Worm (Caenorhabditis elegans) whole organism, mixed stage, embryonic: ENCODE measurements around the gene F56C3.4.

Experiments
- M03D4.4 ChIP-seq: sonication (generic microtip); optimal IDR thresholded peaks from 2 replicates; lab custom pipeline; 2017; ENCODE audit warnings: mild to moderate bottlenecking, missing genetic modification characterization, missing compliant biosample characterization
- bed-3 ChIP-seq: fragments of 200-800 bp; sonication (Bioruptor generic); optimal IDR thresholded peaks from 3 replicates; lab custom pipeline; 2018; ENCODE audit warnings: mild to moderate bottlenecking, missing genetic modification characterization, moderate library complexity, missing compliant biosample characterization
- blmp-1 ChIP-seq: fragments of 150-350 bp; optimal IDR thresholded peaks from 2 replicates; lab custom pipeline; 2014; ENCODE audit warnings: missing biosample characterization, missing genetic modification characterization
- ceh-39 ChIP-seq: fragments of 150-350 bp; optimal IDR thresholded peaks from 2 replicates; lab custom pipeline; 2014; ENCODE audit warnings: missing biosample characterization, missing genetic modification characterization
- ceh-43 ChIP-seq: fragments of 200-800 bp; sonication (Bioruptor generic); optimal IDR thresholded peaks from 2 replicates; lab custom pipeline; 2018; ENCODE audit warnings: mild to moderate bottlenecking, missing genetic modification characterization, moderate library complexity, missing compliant biosample characterization
- ceh-83 ChIP-seq: fragments of 200-800 bp; sonication (Bioruptor generic); optimal IDR thresholded peaks from 2 replicates; lab custom pipeline; 2018; ENCODE audit warnings: mild to moderate bottlenecking, missing genetic modification characterization, missing compliant biosample characterization
- ces-1 ChIP-seq: fragments of 150-350 bp; optimal IDR thresholded peaks from 2 replicates; lab custom pipeline; 2014; ENCODE audit warnings: missing biosample characterization, missing genetic modification reagents, missing genetic modification characterization
- cnd-1 ChIP-seq: fragments of 200-800 bp; sonication (Bioruptor generic); optimal IDR thresholded peaks from 2 replicates; lab custom pipeline; 2018; ENCODE audit warnings: mild to moderate bottlenecking, missing genetic modification characterization, missing compliant biosample characterization
- drap-1 ChIP-seq: fragments of 200-800 bp; sonication (Bioruptor generic); optimal IDR thresholded peaks from 3 replicates; lab custom pipeline; 2018; ENCODE audit warnings: mild to moderate bottlenecking, missing genetic modification characterization, missing compliant biosample characterization
- elt-1 ChIP-seq: sonication (generic microtip); optimal IDR thresholded peaks from 2 replicates; lab custom pipeline; 2017; ENCODE audit warnings: missing genetic modification characterization, mild to moderate bottlenecking, missing compliant biosample characterization, antibody characterized with exemption, moderate library complexity, borderline replicate concordance; ENCODE audit not compliant: insufficient read depth
- elt-3 ChIP-seq: fragments of 150-350 bp; optimal IDR thresholded peaks from 2 replicates; lab custom pipeline; 2014; ENCODE audit warnings: missing biosample characterization, missing genetic modification characterization
- flh-1 ChIP-seq: fragments of 200-800 bp; sonication (Bioruptor generic); optimal IDR thresholded peaks from 2 replicates; lab custom pipeline; 2018; ENCODE audit warnings: mild to moderate bottlenecking, missing genetic modification characterization, moderate library complexity, missing compliant biosample characterization
- ham-2 ChIP-seq: fragments of 200-800 bp; sonication (Bioruptor generic); optimal IDR thresholded peaks from 2 replicates; lab custom pipeline; 2018; ENCODE audit warnings: mild to moderate bottlenecking, missing genetic modification characterization, missing compliant biosample characterization
- hlh-1 ChIP-seq: fragments of 150-350 bp; optimal IDR thresholded peaks from 2 replicates; lab custom pipeline; 2014; ENCODE audit warnings: missing biosample characterization, missing genetic modification reagents, missing genetic modification characterization
- lin-13 ChIP-seq: fragments of 150-350 bp; optimal IDR thresholded peaks from 2 replicates; lab custom pipeline; 2014; ENCODE audit warnings: missing biosample characterization, missing genetic modification characterization
- lin-32 ChIP-seq: fragments of 200-800 bp; sonication (Bioruptor generic); optimal IDR thresholded peaks from 2 replicates; lab custom pipeline; 2018; ENCODE audit warnings: mild to moderate bottlenecking, missing genetic modification characterization, missing compliant biosample characterization
- lsy-2 ChIP-seq: fragments of 150-350 bp; optimal IDR thresholded peaks from 2 replicates; lab custom pipeline; 2014; ENCODE audit warnings: missing biosample characterization, missing genetic modification characterization
- mab-5 ChIP-seq: fragments of 150-350 bp; optimal IDR thresholded peaks from 2 replicates; lab custom pipeline; 2014; ENCODE audit warnings: missing biosample characterization, missing genetic modification characterization
- mep-1 ChIP-seq: fragments of 150-350 bp; optimal IDR thresholded peaks from 2 replicates; lab custom pipeline; 2017; ENCODE audit warnings: missing biosample characterization, missing genetic modification reagents, missing genetic modification characterization, inconsistent platforms
- mls-2 ChIP-seq: sonication (generic microtip); optimal IDR thresholded peaks from 2 replicates; lab custom pipeline; 2016; ENCODE audit warnings: mild to moderate bottlenecking, missing genetic modification characterization, moderate library complexity, missing compliant biosample characterization
- nhr-12 ChIP-seq: fragments of 150-350 bp; optimal IDR thresholded peaks from 2 replicates; lab custom pipeline; 2014; ENCODE audit warnings: missing biosample characterization, missing genetic modification characterization
- nhr-2 ChIP-seq: fragments of 150-350 bp; optimal IDR thresholded peaks from 2 replicates; lab custom pipeline; 2014; ENCODE audit warnings: missing biosample characterization, missing genetic modification characterization
- nhr-237 ChIP-seq: fragments of 150-350 bp; optimal IDR thresholded peaks from 2 replicates; lab custom pipeline; 2014; ENCODE audit warnings: missing biosample characterization, missing genetic modification characterization
- nhr-28 ChIP-seq: fragments of 150-350 bp; optimal IDR thresholded peaks from 2 replicates; lab custom pipeline; 2014; ENCODE audit warnings: missing biosample characterization, missing genetic modification characterization
- nhr-76 ChIP-seq: sonication (generic microtip); optimal IDR thresholded peaks from 2 replicates; lab custom pipeline; 2017; ENCODE audit warnings: missing biosample characterization, missing genetic modification characterization
- pha-4 ChIP-seq: fragments of 150-350 bp; optimal IDR thresholded peaks from 2 replicates; lab custom pipeline; 2018; ENCODE audit warnings: missing biosample characterization, missing genetic modification reagents, missing genetic modification characterization
- sem-2 ChIP-seq: fragments of 200-800 bp; sonication (Bioruptor generic); optimal IDR thresholded peaks from 2 replicates; lab custom pipeline; 2018; ENCODE audit warnings: mild to moderate bottlenecking, missing genetic modification characterization, missing compliant biosample characterization
- snpc-4 ChIP-seq: fragments of 150-350 bp; optimal IDR thresholded peaks from 2 replicates; lab custom pipeline; 2014; ENCODE audit warnings: missing biosample characterization, missing genetic modification characterization
- sptf-1 ChIP-seq: sonication (generic microtip); optimal IDR thresholded peaks from 2 replicates; lab custom pipeline; 2017; ENCODE audit warnings: mild to moderate bottlenecking, missing genetic modification characterization, moderate library complexity, missing compliant biosample characterization
- tbx-8 ChIP-seq: fragments of 200-800 bp; sonication (Bioruptor generic); optimal IDR thresholded peaks from 2 replicates; lab custom pipeline; 2018; ENCODE audit warnings: mild to moderate bottlenecking, missing genetic modification characterization, moderate library complexity, missing compliant biosample characterization
- unc-120 ChIP-seq: sonication (generic microtip); optimal IDR thresholded peaks from 2 replicates; lab custom pipeline; 2017; ENCODE audit warnings: missing genetic modification characterization, missing compliant biosample characterization; ENCODE audit not compliant: poor library complexity, severe bottlenecking
- unc-39 ChIP-seq: fragments of 150-350 bp; optimal IDR thresholded peaks from 2 replicates; lab custom pipeline; 2014; ENCODE audit warnings: missing biosample characterization, missing genetic modification characterization
- unc-62 ChIP-seq: fragments of 150-350 bp; optimal IDR thresholded peaks from 2 replicates; lab custom pipeline; 2014; ENCODE audit warnings: missing biosample characterization, missing genetic modification reagents, missing genetic modification characterization
- zip-8 ChIP-seq: fragments of 150-350 bp; optimal IDR thresholded peaks from 2 replicates; lab custom pipeline; 2014; ENCODE audit warnings: missing biosample characterization, missing genetic modification characterization
- ztf-11 ChIP-seq: fragments of 150-350 bp; optimal IDR thresholded peaks from 2 replicates; lab custom pipeline; 2014; ENCODE audit warnings: missing biosample characterization, missing genetic modification characterization

Gene F56C3.4

ce11 chrX:1384538-1384937 is 24.0 kb upstream of the F56C3.4 start, which contains the start of gene F56C3.8:
TSS of gene F56C3.8 (minus strand) at chrX:1384638.
- TF ChIP-seq snpc-4 (no peak), M03D4.4 (no peak), sem-2 (GFP tag; lab: Kevin White, UChicago) (no peak), bed-3 (GFP tag; lab: Kevin White, UChicago) (no peak)
- TF ChIP-seq, all 35 proteins: peak for 0

- TF ChIP-seq blmp-1 (tag; lab: Kevin White, UChicago) (no peak), drap-1 (no peak), ceh-39 (no peak), nhr-12 (no peak), pha-4 (tag; lab: Kevin White, UChicago) (no peak), ceh-83 (GFP tag; lab: Kevin White, UChicago) (no peak), ham-2 (GFP tag; lab: Kevin White, UChicago) (no peak)
Observed at ce11 chrX:1383546-1383945, 23.0 kb upstream of the F56C3.4 start.

ce11 chrX:1381565-1381964 is 21.0 kb upstream of the F56C3.4 start, which contains the start of gene F56C3.10:
TSS of gene F56C3.10 (minus strand) at chrX:1381665.
- TF ChIP-seq lin-13 (tag; lab: Kevin White, UChicago), result no peak
- no peak for TF ChIP-seq sptf-1 (tag; lab: Kevin White, UChicago)
- TF ChIP-seq nhr-2 (tag; lab: Kevin White, UChicago), result no peak
- no peak for TF ChIP-seq lin-32 (GFP tag; lab: Kevin White, UChicago)
- TF ChIP-seq unc-120, result no peak
- TF ChIP-seq unc-62 (GFP tag; lab: Kevin White, UChicago), result no peak
- TF ChIP-seq pha-4 (tag; lab: Kevin White, UChicago), result no peak
- no peak for TF ChIP-seq nhr-237 (tag; lab: Kevin White, UChicago)
- no peak for TF ChIP-seq ham-2 (GFP tag; lab: Kevin White, UChicago)

- peak; percentile 14 for TF ChIP-seq ztf-11 (tag; lab: Kevin White, UChicago)
- TF ChIP-seq elt-1 (tag; lab: Kevin White, UChicago), result no peak
- peak; percentile 85 for TF ChIP-seq M03D4.4
- TF ChIP-seq ceh-83 (GFP tag; lab: Kevin White, UChicago), result peak; percentile 89
- TF ChIP-seq hlh-1 (tag; lab: Kevin White, UChicago), result peak; percentile 55
- TF ChIP-seq blmp-1 (tag; lab: Kevin White, UChicago), result no peak
- peak; percentile 80 for TF ChIP-seq ceh-43 (GFP tag; lab: Kevin White, UChicago)
- no peak for TF ChIP-seq nhr-2 (tag; lab: Kevin White, UChicago)
- TF ChIP-seq snpc-4, result no peak
- TF ChIP-seq nhr-28 (tag; lab: Kevin White, UChicago), result no peak
- peak; percentile 81 for TF ChIP-seq sem-2 (GFP tag; lab: Kevin White, UChicago)
- peak; percentile 78 for TF ChIP-seq bed-3 (GFP tag; lab: Kevin White, UChicago)
- peak; percentile 75 for TF ChIP-seq flh-1 (GFP tag; lab: Kevin White, UChicago)
- TF ChIP-seq elt-3 (tag; lab: Kevin White, UChicago), result peak; percentile 24
- no peak for TF ChIP-seq mab-5 (tag; lab: Kevin White, UChicago)
- TF ChIP-seq zip-8 (tag; lab: Kevin White, UChicago), result no peak
- peak; percentile 42 for TF ChIP-seq nhr-76
- peak; percentile 36 for TF ChIP-seq pha-4 (tag; lab: Kevin White, UChicago)
- TF ChIP-seq ceh-39, result peak; percentile 4
- TF ChIP-seq lin-32 (GFP tag; lab: Kevin White, UChicago), result peak; percentile 89
- no peak for TF ChIP-seq nhr-12
- TF ChIP-seq tbx-8 (GFP tag; lab: Kevin White, UChicago), result peak; percentile 67
- peak; percentile 48 for TF ChIP-seq unc-62 (GFP tag; lab: Kevin White, UChicago)
- peak; percentile 80 for TF ChIP-seq ham-2 (GFP tag; lab: Kevin White, UChicago)
- TF ChIP-seq lin-13 (tag; lab: Kevin White, UChicago), result peak; percentile 14
- peak; percentile 26 for TF ChIP-seq nhr-237 (tag; lab: Kevin White, UChicago)
- TF ChIP-seq mls-2 (tag; lab: Kevin White, UChicago), result peak; percentile 92
- peak; percentile 6 for TF ChIP-seq lsy-2 (tag; lab: Kevin White, UChicago)
- TF ChIP-seq unc-120, result peak; percentile 85
- peak; percentile 14 for TF ChIP-seq unc-39
- TF ChIP-seq ces-1 (GFP tag; lab: Kevin White, UChicago), result no peak
- peak; percentile 92 for TF ChIP-seq cnd-1 (tag; lab: Kevin White, UChicago)
- TF ChIP-seq sptf-1 (tag; lab: Kevin White, UChicago), result peak; percentile 94
- peak; percentile 94 for TF ChIP-seq drap-1
- no peak for TF ChIP-seq mep-1
- TF ChIP-seq, all 35 proteins: peak for 25
Observed at ce11 chrX:1379391-1379790, 18.9 kb upstream of the F56C3.4 start.
